Fruit fly (Drosophila melanogaster): ENCODE results near the gene rho-6.

Gene rho-6

dm6 chr2L:12133275-12134124 is at the start of gene rho-6:
TSS of gene rho-6 (minus strand) at chr2L:12133411.
- TF ChIP-seq ttk (optimal IDR thresholded peaks at IDR 0.05) (no peak), h (optimal IDR thresholded peaks at IDR 0.05) (no peak), Myc (optimal IDR thresholded peaks at IDR 0.05) (no peak), psq (optimal IDR thresholded peaks at IDR 0.05) (no peak), insv (optimal IDR thresholded peaks at IDR 0.05) (no peak)

- TF ChIP-seq psq (optimal IDR thresholded peaks at IDR 0.05) (no peak), ttk (optimal IDR thresholded peaks at IDR 0.05) (no peak), h (optimal IDR thresholded peaks at IDR 0.05) (no peak), Sin3A (optimal IDR thresholded peaks at IDR 0.05) (no peak), Myc (optimal IDR thresholded peaks at IDR 0.05) (no peak), insv (optimal IDR thresholded peaks at IDR 0.05) (no peak)
Observed at dm6 chr2L:12177621-12178020, 44.4 kb upstream of the rho-6 start, which contains the start of gene atilla. TSS of gene atilla (minus strand) at chr2L:12177886.

dm6 chr2L:12174493-12175129 is 41.4 kb upstream of the rho-6 start, which contains the start of gene bru1:
TSS of gene bru1 (plus strand) at chr2L:12175004.
- TF ChIP-seq Sin3A (optimal IDR thresholded peaks at IDR 0.05), result no peak
- TF ChIP-seq psq (optimal IDR thresholded peaks at IDR 0.05), result no peak
- TF ChIP-seq h (optimal IDR thresholded peaks at IDR 0.05), result no peak
- no peak for TF ChIP-seq ttk (optimal IDR thresholded peaks at IDR 0.05)
- TF ChIP-seq Myc (optimal IDR thresholded peaks at IDR 0.05), result no peak
- TF ChIP-seq insv (optimal IDR thresholded peaks at IDR 0.05), result no peak

DNA sequence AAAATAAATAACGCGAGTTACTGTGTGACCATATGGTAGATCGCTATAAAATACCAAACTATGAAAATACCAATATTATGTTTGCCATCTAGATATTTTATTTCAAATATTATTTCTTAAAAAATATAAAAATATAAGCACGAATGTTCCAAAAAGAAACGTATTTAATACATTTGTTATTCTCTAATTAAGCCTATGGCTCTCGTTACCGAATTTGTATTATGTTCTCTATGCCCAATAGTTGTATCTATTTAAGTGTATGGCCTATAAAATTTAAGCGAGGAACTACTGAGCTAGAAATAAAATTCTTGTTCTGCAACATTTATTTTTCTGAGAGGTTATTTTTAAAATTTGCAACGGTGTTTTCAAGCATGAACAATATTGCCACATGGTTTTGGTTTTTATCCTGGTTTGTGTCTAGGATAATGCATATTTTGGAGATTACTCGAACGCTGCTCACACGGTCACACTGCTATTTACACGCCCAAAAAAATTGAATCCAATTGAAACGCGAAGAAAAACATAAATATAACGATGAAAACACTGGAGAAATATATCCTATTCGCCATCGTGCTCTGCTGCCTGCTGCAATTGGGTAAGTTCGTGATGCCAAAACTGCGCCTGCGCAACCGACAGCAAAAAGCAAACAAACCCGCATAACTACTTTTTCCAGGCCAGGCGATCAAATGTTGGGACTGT is 39.5 kb upstream of the rho-6 start, which contains the start of the genes CG6583 and crok:
CG6583 (minus strand) TSS at position 51 of the 699 bp plus-strand sequence.
crok (plus strand) TSS at position 446 of the 699 bp plus-strand sequence.
- TF ChIP-seq h (optimal IDR thresholded peaks at IDR 0.05) (no peak), Myc (optimal IDR thresholded peaks at IDR 0.05) (no peak), psq (optimal IDR thresholded peaks at IDR 0.05) (no peak), insv (optimal IDR thresholded peaks at IDR 0.05) (no peak), Sin3A (optimal IDR thresholded peaks at IDR 0.05) (no peak), ttk (optimal IDR thresholded peaks at IDR 0.05) (no peak)

- TF ChIP-seq Sin3A (optimal IDR thresholded peaks at IDR 0.05), result no peak
- TF ChIP-seq ttk (optimal IDR thresholded peaks at IDR 0.05), result no peak
- TF ChIP-seq psq (optimal IDR thresholded peaks at IDR 0.05), result no peak
- TF ChIP-seq Myc (optimal IDR thresholded peaks at IDR 0.05), result no peak
- no peak for TF ChIP-seq h (optimal IDR thresholded peaks at IDR 0.05)
- TF ChIP-seq insv (optimal IDR thresholded peaks at IDR 0.05), result no peak
Observed at dm6 chr2L:12170250-12170649, 37.0 kb upstream of the rho-6 start, which contains the start of gene CG17217. TSS of gene CG17217 (plus strand) at chr2L:12170550.

DNA sequence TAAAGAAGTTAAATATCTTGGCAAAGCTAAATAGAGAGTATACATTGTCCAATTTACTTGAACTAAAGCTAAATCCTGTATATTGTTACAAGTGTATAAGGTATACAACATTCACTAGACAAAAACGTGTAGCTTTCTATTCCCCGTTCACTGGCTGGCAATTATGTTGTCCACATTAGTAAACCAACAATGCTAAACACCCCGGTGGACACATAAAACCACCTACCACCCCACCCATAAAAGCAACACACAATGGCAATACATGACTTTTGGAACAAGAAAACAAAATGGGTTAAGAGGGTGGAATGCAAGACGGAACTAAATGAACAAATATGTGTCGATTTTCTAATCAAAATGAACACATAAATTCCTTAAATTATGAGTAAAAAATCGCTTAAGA is 30.7 kb upstream of the rho-6 start, which contains the start of gene ZnT33D:
ZnT33D (plus strand) TSS at position 301 of the 400 bp plus-strand sequence.
- TF ChIP-seq ttk (optimal IDR thresholded peaks at IDR 0.05), result no peak
- no peak for TF ChIP-seq psq (optimal IDR thresholded peaks at IDR 0.05)

dm6 chr2L:12161467-12161866 is 28.3 kb upstream of the rho-6 start, which contains the start of gene CG31861:
TSS of gene CG31861 (plus strand) at chr2L:12161767.
- no peak for TF ChIP-seq psq (optimal IDR thresholded peaks at IDR 0.05)
- TF ChIP-seq insv (optimal IDR thresholded peaks at IDR 0.05), result no peak
- TF ChIP-seq ttk (optimal IDR thresholded peaks at IDR 0.05), result no peak
- TF ChIP-seq Sin3A (optimal IDR thresholded peaks at IDR 0.05), result no peak
- TF ChIP-seq Myc (optimal IDR thresholded peaks at IDR 0.05), result no peak
- TF ChIP-seq h (optimal IDR thresholded peaks at IDR 0.05), result no peak

DNA sequence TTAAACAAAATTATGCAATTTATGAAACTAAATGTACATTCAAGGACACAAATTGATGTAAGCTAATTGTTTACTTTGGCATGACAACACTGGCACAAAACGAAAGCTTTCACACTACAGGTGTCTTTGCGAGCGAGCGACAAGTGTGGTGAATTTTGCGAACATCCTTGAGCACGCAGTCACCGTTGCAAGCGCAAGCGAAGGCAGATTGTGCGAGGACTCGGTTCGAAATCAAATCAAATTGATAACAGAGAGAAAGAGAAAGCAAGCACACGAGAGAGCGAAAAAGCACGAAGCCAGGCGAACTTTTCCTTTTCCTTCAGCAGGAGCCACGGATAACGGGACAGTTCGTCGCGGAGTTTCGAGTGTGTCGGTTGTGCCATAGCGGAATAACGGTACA is 9.2 kb upstream of the rho-6 start, which contains the start of gene CG31760:
CG31760 (plus strand) TSS at position 342 of the 400 bp plus-strand sequence.
- TF ChIP-seq Sin3A (optimal IDR thresholded peaks at IDR 0.05) (no peak), ttk (optimal IDR thresholded peaks at IDR 0.05) (no peak), insv (optimal IDR thresholded peaks at IDR 0.05) (no peak), Myc (optimal IDR thresholded peaks at IDR 0.05) (no peak), h (optimal IDR thresholded peaks at IDR 0.05) (no peak), psq (optimal IDR thresholded peaks at IDR 0.05) (no peak)

DNA sequence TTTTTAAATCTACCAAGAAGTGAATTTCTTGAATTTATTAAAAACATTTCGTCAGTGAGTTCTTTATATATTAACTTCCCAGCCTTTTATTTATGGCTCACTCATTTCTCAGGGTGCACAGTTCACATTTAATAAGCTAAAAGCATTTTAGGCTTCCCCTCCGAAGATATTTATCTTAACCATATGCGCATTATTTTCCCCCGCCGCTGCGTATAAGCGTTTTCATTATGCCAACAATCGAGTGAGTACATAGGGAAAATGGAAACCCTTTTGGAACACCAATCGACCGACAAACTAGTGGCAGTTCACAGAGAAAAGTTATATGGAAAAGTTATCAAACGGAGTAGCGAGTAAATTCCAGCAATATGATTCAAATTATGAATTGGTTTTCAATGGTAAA is 4.5 kb upstream of the rho-6 start, which contains the start of gene Gr33a:
Gr33a (plus strand) TSS at position 301 of the 400 bp plus-strand sequence.
- TF ChIP-seq ttk (optimal IDR thresholded peaks at IDR 0.05) (no peak), psq (optimal IDR thresholded peaks at IDR 0.05) (no peak), h (optimal IDR thresholded peaks at IDR 0.05) (no peak), Myc (optimal IDR thresholded peaks at IDR 0.05) (no peak), Sin3A (optimal IDR thresholded peaks at IDR 0.05) (no peak), insv (optimal IDR thresholded peaks at IDR 0.05) (no peak)

- TF ChIP-seq insv (optimal IDR thresholded peaks at IDR 0.05) (no peak), Myc (optimal IDR thresholded peaks at IDR 0.05) (no peak), psq (optimal IDR thresholded peaks at IDR 0.05) (no peak), ttk (optimal IDR thresholded peaks at IDR 0.05) (no peak), h (optimal IDR thresholded peaks at IDR 0.05) (no peak)
Observed at dm6 chr2L:12134125-12134378, 841 bp upstream of the rho-6 start.

DNA sequence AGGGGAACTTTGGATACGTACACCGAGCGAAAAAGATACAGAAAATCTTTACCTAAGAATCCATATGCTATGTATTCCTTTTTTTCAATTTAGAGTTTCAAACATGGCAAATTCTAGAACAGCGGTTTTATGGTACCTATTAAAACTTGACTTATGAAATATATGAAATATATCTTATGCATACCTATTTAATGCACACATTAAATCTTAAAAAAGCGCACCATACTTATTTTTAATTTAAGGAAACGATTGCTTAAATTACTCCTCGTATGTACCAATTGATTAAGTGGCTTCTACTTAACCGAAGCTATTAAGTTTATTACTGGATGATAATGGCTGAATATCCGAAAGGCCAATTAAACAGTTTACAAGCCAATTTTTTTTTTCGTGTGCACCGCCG is 13.2 kb downstream of the rho-6 start:
- TF ChIP-seq insv (optimal IDR thresholded peaks at IDR 0.05), result no peak

- TF ChIP-seq Myc (optimal IDR thresholded peaks at IDR 0.05) (no peak), ttk (optimal IDR thresholded peaks at IDR 0.05) (no peak), Sin3A (optimal IDR thresholded peaks at IDR 0.05) (no peak), psq (optimal IDR thresholded peaks at IDR 0.05) (no peak), insv (optimal IDR thresholded peaks at IDR 0.05) (no peak), h (optimal IDR thresholded peaks at IDR 0.05) (no peak)
Observed at dm6 chr2L:12115809-12116208, 17.4 kb downstream of the rho-6 start.
